2 fruit fly cellular contexts compared by ENCODE assay signal in the genomic region with DNA sequence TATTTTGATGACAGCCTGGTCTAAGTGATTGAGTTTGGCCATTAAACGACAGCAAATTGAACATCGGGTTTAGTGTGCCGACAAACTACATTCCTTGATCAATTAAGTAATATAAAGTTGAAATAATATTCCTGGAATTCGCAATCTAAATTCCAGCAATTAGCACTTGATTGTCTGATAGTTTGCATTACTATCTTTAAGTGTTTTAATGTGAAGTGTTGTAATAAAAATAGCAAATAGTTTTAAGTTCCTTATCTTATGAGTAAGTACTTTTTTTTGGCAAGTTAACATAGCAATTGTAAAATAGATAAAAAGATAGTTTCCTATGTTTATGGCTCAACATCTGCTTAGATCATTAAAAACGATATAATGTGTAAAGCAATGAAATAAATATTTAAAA.
TF ChIP-seq lines count a peak whose summit lies in the region.

No protein-coding gene starts in this region.

- TF ChIP-seq CTCF in whole organism, embryonic (GFP tag; optimal IDR thresholded peaks at IDR 0.05; lab: Kevin White, UChicago) = no peak

TF ChIP-seq in whole organism, adult, 20 proteins besides CTCF, POLR2A, EP300 and RAD21:
- TF ChIP-seq CG1620 (GFP tag; optimal IDR thresholded peaks at IDR 0.05; lab: Kevin White, UChicago) (no peak), Crg-1 (GFP tag; optimal IDR thresholded peaks at IDR 0.05; lab: Kevin White, UChicago) (no peak), kay (GFP tag; lab: Kevin White, UChicago; ENCODE audit: borderline replicate concordance) (peak; percentile 50)
TF ChIP-seq in whole organism, adult: peak in this region for 1.

TF ChIP-seq in whole organism, embryonic, 481 proteins besides CTCF, POLR2A, EP300 and RAD21:
- TF ChIP-seq sd (tag; optimal IDR thresholded peaks at IDR 0.05; lab: Kevin White, UChicago) = peak; percentile 59
- TF ChIP-seq exex (tag; optimal IDR thresholded peaks at IDR 0.05; lab: Kevin White, UChicago) = peak; percentile 52
- no peak for TF ChIP-seq pan (optimal IDR thresholded peaks at IDR 0.05; lab: Kevin White, UChicago)
- no peak for TF ChIP-seq pan (GFP tag; optimal IDR thresholded peaks at IDR 0.05 in 1 of 2, IDR thresholded peaks at IDR 0.05 in 1 of 2)
TF ChIP-seq in whole organism, embryonic: peak in this region for 2.
